Worm (Caenorhabditis elegans) whole organism, L4/young adult: ENCODE measurements around the gene asd-1.

Experiments used
- W03F9.2 ChIP-seq: fragments of 150-350 bp; optimal IDR thresholded peaks from 2 replicates; lab custom pipeline; 2014; ENCODE audit warnings: missing biosample characterization, missing genetic modification characterization
- dao-5 ChIP-seq: sonication (generic microtip); optimal IDR thresholded peaks from 2 replicates; lab custom pipeline; 2016; ENCODE audit warnings: missing genotype, missing genetic modification characterization, moderate library complexity, missing compliant biosample characterization
- him-1 ChIP-seq: sonication (generic microtip); optimal IDR thresholded peaks from 2 replicates; lab custom pipeline; 2016; ENCODE audit warnings: missing genotype, missing genetic modification reagents, missing genetic modification characterization, missing compliant biosample characterization

The asd-1 gene

DNA sequence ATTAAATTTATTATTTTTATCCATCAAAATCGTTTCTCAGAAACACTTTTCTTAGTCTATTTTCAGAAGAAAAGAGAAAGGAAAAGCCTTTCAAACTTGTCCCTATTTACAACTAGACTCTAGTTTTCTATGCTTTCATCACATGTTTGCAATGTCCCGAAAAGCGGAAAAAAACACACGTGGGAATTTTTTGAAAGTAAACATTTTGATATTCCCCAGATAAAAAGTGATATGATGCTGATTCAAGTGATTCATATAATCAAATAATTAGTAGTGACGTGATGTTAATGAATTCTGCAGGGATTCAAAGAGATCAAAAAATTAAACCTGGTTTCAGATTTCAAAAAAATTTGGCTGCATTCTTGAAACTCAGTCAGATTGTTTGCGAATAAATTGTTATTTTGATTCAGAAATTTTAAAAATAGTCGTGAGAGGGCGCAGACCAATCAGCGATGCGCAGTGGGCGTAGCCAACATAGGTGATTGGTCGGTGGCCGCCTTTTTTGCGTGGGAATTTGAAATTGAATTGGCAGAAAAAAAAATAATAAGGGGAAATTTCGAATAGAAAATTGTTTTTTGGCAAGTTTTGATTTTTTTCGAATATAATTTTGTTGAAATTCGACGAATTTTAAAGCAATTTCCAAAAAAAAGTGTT lies 37.7 kb downstream of the asd-1 start:
- TF ChIP-seq W03F9.2 (tag; lab: Kevin White, UChicago), result no peak
- no peak for TF ChIP-seq him-1
- TF ChIP-seq dao-5, result no peak

DNA sequence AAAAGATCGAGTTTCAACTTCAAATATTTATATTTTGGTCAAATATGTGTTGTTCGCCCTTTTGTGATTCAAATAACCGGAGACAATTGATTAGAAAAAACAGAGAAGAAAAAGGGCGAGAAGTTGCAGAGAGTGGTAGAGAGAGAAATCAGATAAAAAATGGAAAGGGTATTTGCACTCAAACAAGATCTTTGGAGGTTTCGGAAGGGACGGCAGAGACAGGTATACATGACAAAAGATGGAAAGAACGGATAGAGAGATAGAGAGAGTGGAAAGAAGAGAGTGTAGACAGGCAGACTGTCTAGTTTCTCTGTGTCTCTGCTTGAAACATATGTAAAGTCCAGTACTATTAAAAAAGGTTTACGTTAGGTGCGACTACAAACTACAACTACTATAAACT lies 39.1 kb downstream of the asd-1 start:
- TF ChIP-seq W03F9.2 (tag; lab: Kevin White, UChicago) (no peak), dao-5 (no peak), him-1 (no peak)

DNA sequence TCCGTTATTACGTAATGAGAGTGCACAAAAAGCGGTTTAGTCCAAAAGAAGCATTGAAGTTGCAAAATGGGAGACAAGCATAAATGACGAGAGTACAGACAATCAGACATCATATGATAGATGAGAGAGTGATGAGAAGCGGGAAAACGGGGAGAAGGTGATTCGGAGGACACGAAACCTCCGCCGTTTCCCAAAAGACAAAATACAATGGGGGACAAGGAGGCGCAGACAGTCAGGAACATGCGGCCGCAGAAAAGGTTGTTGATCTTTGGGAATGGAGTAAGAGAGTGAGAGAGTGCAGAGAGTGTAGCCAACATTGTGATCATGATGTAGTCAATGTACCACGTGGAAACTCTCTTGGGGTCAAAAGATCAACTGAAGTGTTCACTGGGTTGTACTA lies 40.6 kb downstream of the asd-1 start:
- TF ChIP-seq W03F9.2 (tag; lab: Kevin White, UChicago) (peak; percentile 68), him-1 (peak; percentile 31), dao-5 (no peak)

DNA sequence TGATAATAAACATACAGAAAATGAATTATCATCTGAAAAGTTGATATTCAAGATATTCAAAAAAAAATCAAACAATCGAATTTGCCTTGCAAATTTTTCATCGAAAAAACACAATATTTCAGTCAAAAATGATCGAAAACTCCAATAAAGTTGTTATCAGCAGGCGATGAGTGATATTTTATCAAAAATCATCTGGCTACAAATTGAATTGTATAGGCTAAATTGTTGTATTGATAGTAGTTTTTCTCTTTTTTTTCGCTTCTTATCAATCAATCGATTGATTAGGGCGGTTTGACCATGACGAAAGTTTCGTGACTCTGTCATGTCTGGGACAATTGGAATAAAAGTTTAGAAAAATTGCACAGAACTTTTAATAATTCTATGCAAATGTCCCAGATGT lies 43.0 kb downstream of the asd-1 start:
- TF ChIP-seq dao-5 (no peak), him-1 (no peak), W03F9.2 (tag; lab: Kevin White, UChicago) (no peak)

DNA sequence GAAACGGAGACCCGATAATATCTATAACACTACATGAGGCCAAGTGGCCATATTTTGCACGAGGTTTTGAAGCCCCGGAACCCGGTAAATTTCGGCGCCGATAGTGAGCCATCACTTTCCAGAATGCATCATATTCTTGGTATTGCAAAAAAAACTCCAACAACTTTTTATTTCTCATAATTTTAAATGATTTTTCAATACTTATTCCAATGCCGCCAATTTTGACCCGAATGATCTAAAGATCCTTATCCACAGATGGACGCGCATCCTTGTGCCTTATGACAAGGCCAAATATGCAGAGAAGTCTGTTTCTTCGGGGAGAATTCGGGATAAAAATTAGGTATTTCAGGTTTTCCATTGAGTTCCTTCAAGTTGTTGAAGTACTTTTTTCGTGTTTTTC lies 44.1 kb downstream of the asd-1 start:
- no peak for TF ChIP-seq him-1

DNA sequence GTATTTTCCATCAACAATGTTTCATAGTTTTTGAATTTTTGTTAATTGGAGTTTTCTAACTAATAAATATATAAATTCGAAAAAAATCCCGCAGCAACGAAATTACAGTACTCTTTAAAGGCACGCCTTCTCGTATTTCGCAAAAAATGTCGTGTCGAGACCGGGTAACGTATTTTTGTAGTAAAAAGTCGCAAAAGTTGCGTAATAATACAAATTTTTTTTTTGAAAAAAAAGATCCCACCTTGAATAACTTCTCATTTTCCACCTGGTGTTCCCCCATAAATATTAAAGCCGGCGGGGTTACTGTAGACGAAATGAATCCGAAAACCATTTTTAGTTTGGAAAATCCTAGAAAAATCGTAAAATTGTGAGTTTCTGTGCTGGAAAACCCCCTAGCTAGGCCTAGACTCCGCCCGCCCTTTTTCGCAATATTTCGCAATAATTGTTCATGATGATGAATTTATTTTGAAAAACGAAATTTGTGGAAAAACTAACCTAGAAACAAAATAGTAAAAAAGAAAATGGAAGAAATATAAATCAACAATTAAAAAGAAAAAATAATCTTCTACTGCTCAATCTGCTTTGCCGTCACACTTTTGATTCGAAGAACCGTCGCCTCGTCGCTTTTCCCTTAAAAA lies 45.3 kb downstream of the asd-1 start, which contains the start of gene F43C1.7:
Gene F43C1.7 (minus strand): TSS at position 351 of the 638 bp plus-strand sequence.
- TF ChIP-seq W03F9.2 (tag; lab: Kevin White, UChicago) (no peak), him-1 (no peak)

DNA sequence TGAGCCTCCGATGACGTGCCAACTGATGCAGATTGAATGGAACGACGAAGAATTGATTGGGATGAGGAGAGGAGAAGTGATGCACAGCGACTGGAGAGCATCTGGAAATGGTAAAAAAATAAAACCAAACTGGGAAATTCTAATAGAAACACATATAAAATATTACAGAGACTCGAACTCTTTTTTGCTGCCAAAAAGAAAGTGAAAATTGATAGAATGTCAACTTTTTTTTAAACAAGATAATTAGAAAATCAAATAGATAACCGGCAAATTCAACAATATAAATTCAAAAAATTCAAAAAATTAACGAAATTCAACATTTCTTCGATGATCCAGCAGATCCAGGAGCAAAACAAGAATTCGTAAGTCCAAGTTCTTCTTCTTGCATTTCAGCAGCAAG lies 46.4 kb downstream of the asd-1 start, which contains the start of gene mrpl-21:
Gene mrpl-21 (minus strand): TSS at position 101 of the 400 bp plus-strand sequence.
- TF ChIP-seq W03F9.2 (tag; lab: Kevin White, UChicago), result no peak
- TF ChIP-seq him-1, result no peak
- no peak for TF ChIP-seq dao-5

DNA sequence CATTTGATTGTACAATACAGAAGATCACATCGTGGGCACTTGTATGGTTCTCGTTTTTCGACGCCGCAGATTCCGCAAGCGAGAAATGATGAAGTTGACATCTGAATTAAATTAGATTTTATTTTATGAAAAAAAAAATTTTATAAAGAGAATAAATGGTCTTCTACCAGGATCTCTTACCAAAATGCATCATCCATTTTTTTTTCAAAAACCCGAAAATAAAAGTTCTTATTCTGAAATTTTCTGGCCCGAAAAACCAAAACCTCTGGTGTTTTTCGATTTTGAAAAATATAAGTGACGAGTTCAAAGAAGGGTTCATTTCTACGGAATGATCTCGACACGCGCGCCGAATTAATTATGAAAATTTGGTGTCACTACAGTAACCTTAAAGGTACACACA lies 47.2 kb downstream of the asd-1 start, which contains the start of gene zhit-2:
Gene zhit-2 (minus strand): TSS at position 101 of the 400 bp plus-strand sequence.
- no peak for TF ChIP-seq dao-5
- no peak for TF ChIP-seq W03F9.2 (tag; lab: Kevin White, UChicago)
- no peak for TF ChIP-seq him-1

DNA sequence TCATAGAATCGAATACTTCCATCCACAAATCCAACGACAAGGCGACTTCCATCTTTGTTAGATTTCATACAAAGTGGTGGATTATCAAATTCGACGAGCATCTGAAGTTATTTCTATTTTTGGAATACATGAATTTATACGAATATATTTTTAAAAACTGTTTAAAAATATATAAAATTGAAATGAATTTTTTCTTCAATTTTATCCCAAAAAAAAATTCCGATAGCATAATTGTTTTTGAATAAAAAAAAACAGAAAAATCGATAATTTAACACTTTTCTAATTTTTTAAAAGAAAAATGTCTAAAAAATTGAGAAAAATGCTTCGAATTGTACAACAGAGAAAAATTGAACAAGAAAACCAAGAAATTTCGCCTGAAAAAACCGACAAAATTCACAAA lies 50.5 kb downstream of the asd-1 start, which contains the start of gene Y44F5A.1:
Gene Y44F5A.1 (minus strand): TSS at position 101 of the 400 bp plus-strand sequence.
- TF ChIP-seq W03F9.2 (tag; lab: Kevin White, UChicago) (no peak), him-1 (no peak), dao-5 (no peak)
